Worm (Caenorhabditis elegans): ENCODE results near the gene spig-3.
"Not testable (repeated sequence)": the region's sequence is repeated elsewhere in the genome, so short reads cannot be mapped to it uniquely, and the experiment has no call there.

DNA sequence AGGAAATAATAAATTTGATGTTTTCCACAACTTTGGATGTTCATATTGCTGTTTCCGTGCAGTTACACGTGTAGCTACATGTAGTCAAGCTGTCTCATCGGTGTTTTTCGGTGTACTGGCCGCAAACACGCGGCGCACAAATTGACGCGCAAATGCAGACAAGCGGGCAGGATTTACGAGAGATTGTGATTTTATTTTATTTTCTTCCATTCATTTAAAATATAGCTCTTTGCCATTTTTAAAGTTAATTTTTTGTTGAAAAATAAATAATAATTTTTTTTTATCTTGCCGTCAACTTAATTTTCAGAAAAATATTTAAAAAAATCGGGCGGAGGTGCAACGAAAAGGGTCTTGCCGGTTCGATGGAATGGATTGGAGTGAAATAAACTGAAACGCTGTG, 25.2 kb downstream of the spig-3 start, which contains the start of gene F40G12.7:
- TF ChIP-seq ceh-44 (GFP tag; IDR thresholded peaks at IDR 0.05); nhr-102 (tag; optimal IDR thresholded peaks at IDR 0.05); fos-1 (tag; optimal IDR thresholded peaks at IDR 0.05); lsy-2 (tag; optimal IDR thresholded peaks at IDR 0.05); lim-7 (GFP tag; IDR thresholded peaks at IDR 0.05): not testable (repeated sequence)
